Fruit fly (Drosophila melanogaster): ENCODE measurements around the gene nrv2.

nrv2 gene

dm6 chr2L:6787029-6787972, 11.4 kb downstream of the nrv2 start (continued):
- peak; percentile 69 for TF ChIP-seq CG3065 (GFP tag; optimal IDR thresholded peaks at IDR 0.05)
- TF ChIP-seq lmd (GFP tag; IDR thresholded peaks at IDR 0.05), result peak; percentile 94
- peak; percentile 77 for TF ChIP-seq CG32767 (GFP tag; IDR thresholded peaks at IDR 0.05)
- peak; percentile 95 for TF ChIP-seq CG15269 (tag; optimal IDR thresholded peaks at IDR 0.05)
- peak; percentile 89 for TF ChIP-seq Nf-YC (tag; optimal IDR thresholded peaks at IDR 0.05)
- TF ChIP-seq gce (GFP tag; IDR thresholded peaks at IDR 0.05), result peak; percentile 59
- TF ChIP-seq CG17359 (tag; optimal IDR thresholded peaks at IDR 0.05), result peak; percentile 90
- TF ChIP-seq Awh (GFP tag; IDR thresholded peaks at IDR 0.05), result peak; percentile 53
- no peak for TF ChIP-seq Dref (GFP tag; IDR thresholded peaks at IDR 0.05)
- TF ChIP-seq CG9932 (GFP tag; IDR thresholded peaks at IDR 0.05), result peak; percentile 84
- peak; percentile 64 for TF ChIP-seq CG17802 (tag; optimal IDR thresholded peaks at IDR 0.05)
- TF ChIP-seq tio (GFP tag; optimal IDR thresholded peaks at IDR 0.05), result peak; percentile 98
- peak; percentile 97 for TF ChIP-seq dmrt99B (tag; optimal IDR thresholded peaks at IDR 0.05)
- peak; percentile 92 for TF ChIP-seq CG4854 (GFP tag; optimal IDR thresholded peaks at IDR 0.05)
- peak; percentile 93 for TF ChIP-seq cato (GFP tag; optimal IDR thresholded peaks at IDR 0.05; ENCODE audit: borderline replicate concordance)
- TF ChIP-seq NC2β (GFP tag; optimal IDR thresholded peaks at IDR 0.05), result peak; percentile 89
- peak; percentile 80 for TF ChIP-seq CG10366 (GFP tag; IDR thresholded peaks at IDR 0.05)
- TF ChIP-seq CG8478 (optimal IDR thresholded peaks at IDR 0.05), result peak; percentile 21
- TF ChIP-seq CG14860 (GFP tag; IDR thresholded peaks at IDR 0.05; ENCODE audit: partially characterized antibody), result 0 out of 3 replicates have a peak, but pooled peaks have one; percentile 58
- peak; percentile 90 for TF ChIP-seq repo (GFP tag; optimal IDR thresholded peaks at IDR 0.05)
- peak; percentile 93 for TF ChIP-seq klu (GFP tag; IDR thresholded peaks at IDR 0.05)
- TF ChIP-seq odd (GFP tag; optimal IDR thresholded peaks at IDR 0.05), result peak; percentile 96
- peak; percentile 93 for TF ChIP-seq slou (GFP tag; optimal IDR thresholded peaks at IDR 0.05)
- peak; percentile 67 for TF ChIP-seq ap (GFP tag; IDR thresholded peaks at IDR 0.05)
- peak; percentile 64 for TF ChIP-seq dati (GFP tag; IDR thresholded peaks at IDR 0.05)
- peak; percentile 95 for TF ChIP-seq sug (tag; optimal IDR thresholded peaks at IDR 0.05)
- TF ChIP-seq bigmax (GFP tag; optimal IDR thresholded peaks at IDR 0.05), result no peak
- TF ChIP-seq NFAT (GFP tag; IDR thresholded peaks at IDR 0.05), result peak; percentile 81
- peak; percentile 27 for TF ChIP-seq ham (GFP tag; IDR thresholded peaks at IDR 0.05)
- peak; percentile 96 for TF ChIP-seq CG11696 (GFP tag; IDR thresholded peaks at IDR 0.05)
- TF ChIP-seq tgo (GFP tag; IDR thresholded peaks at IDR 0.05), result peak; percentile 84
- TF ChIP-seq sr (GFP tag; IDR thresholded peaks at IDR 0.05), result peak; percentile 35; the same call in 2 of the 3 replicates
- TF ChIP-seq tin (GFP tag; optimal IDR thresholded peaks at IDR 0.05), result peak; percentile 94
- no peak for TF ChIP-seq stwl (tag; optimal IDR thresholded peaks at IDR 0.05)
- peak; percentile 96 for TF ChIP-seq CG10209 (GFP tag; optimal IDR thresholded peaks at IDR 0.05)
- peak; percentile 82 for TF ChIP-seq CG2889 (GFP tag; IDR thresholded peaks at IDR 0.05)
- TF ChIP-seq Sin3A (optimal IDR thresholded peaks at IDR 0.05), result no peak

- TF ChIP-seq Opbp (GFP tag; IDR thresholded peaks at IDR 0.05; ENCODE audit: partially characterized antibody) (0 out of 3 replicates have a peak, but pooled peaks have one; percentile 29), mld (GFP tag; IDR thresholded peaks at IDR 0.05; ENCODE audit: partially characterized antibody) (0 out of 3 replicates have a peak, but pooled peaks have one; percentile 12), CG3065 (GFP tag; optimal IDR thresholded peaks at IDR 0.05) (no peak), ci (GFP tag; IDR thresholded peaks at IDR 0.05) (peak; percentile 17; the same call in 2 of the 3 replicates), fu2 (GFP tag; optimal IDR thresholded peaks at IDR 0.05) (no peak), Six4 (GFP tag; optimal IDR thresholded peaks at IDR 0.05) (no peak), Scr (GFP tag; IDR thresholded peaks at IDR 0.05; ENCODE audit: partially characterized antibody) (0 out of 2 replicates have a peak, but pooled peaks have one; percentile 38), CG8290 (GFP tag; optimal IDR thresholded peaks at IDR 0.05) (no peak), CG8290 (tag; optimal IDR thresholded peaks at IDR 0.05) (peak in 1 of 2 experiments; percentile 28), CG13287 (GFP tag; IDR thresholded peaks at IDR 0.05; ENCODE audit: partially characterized antibody) (peak; percentile 56), CG17912 (GFP tag; optimal IDR thresholded peaks at IDR 0.05) (no peak), Jarid2 (GFP tag; optimal IDR thresholded peaks at IDR 0.05) (peak; percentile 91), Trl (optimal IDR thresholded peaks at IDR 0.05) (peak; percentile 78 to 86), Trl (GFP tag; optimal IDR thresholded peaks at IDR 0.05) (no peak), CG42726 (GFP tag; IDR thresholded peaks at IDR 0.05; ENCODE audit: partially characterized antibody) (peak; percentile 81), BEAF-32 (GFP tag; optimal IDR thresholded peaks at IDR 0.05) (no peak)
Measured at dm6 chr2L:6786674-6787028, 12.0 kb downstream of the nrv2 start, which contains the start of gene nrv1. TSS of gene nrv1 (minus strand) at chr2L:6786861.
